Worm (Caenorhabditis elegans): ENCODE measurements around the gene mdh-1.

The mdh-1 gene

ce11 chrV:6496611-6497158 lies 19.6 kb downstream of the mdh-1 start, which contains the start of gene dgtr-1:
dgtr-1 (plus strand) TSS chrV:6497108.
- no peak for TF ChIP-seq sox-4 (tag; optimal IDR thresholded peaks at IDR 0.05)
- TF ChIP-seq odd-2 (tag; optimal IDR thresholded peaks at IDR 0.05), result no peak
- no peak for TF ChIP-seq hlh-8 (tag; optimal IDR thresholded peaks at IDR 0.05)
- TF ChIP-seq rnt-1 (tag; optimal IDR thresholded peaks at IDR 0.05), result no peak
- TF ChIP-seq unc-55 (GFP tag; optimal IDR thresholded peaks at IDR 0.05), result no peak
- no peak for TF ChIP-seq pha-2 (tag; optimal IDR thresholded peaks at IDR 0.05)
- no peak for TF ChIP-seq nhr-11 (tag; optimal IDR thresholded peaks at IDR 0.05)
- TF ChIP-seq Y22D7AL.16 (tag; optimal IDR thresholded peaks at IDR 0.05), result no peak

- TF ChIP-seq elt-2 (tag; optimal IDR thresholded peaks at IDR 0.05) (no peak), rnt-1 (tag; optimal IDR thresholded peaks at IDR 0.05) (no peak), pax-1 (tag; optimal IDR thresholded peaks at IDR 0.05) (no peak), tbx-7 (tag; optimal IDR thresholded peaks at IDR 0.05) (no peak), fax-1 (tag; optimal IDR thresholded peaks at IDR 0.05) (no peak), tbx-2 (tag; optimal IDR thresholded peaks at IDR 0.05) (no peak), K09A11.1 (tag; optimal IDR thresholded peaks at IDR 0.05; ENCODE audit: insufficient read depth) (no peak), ceh-24 (tag; optimal IDR thresholded peaks at IDR 0.05) (no peak), sox-4 (tag; optimal IDR thresholded peaks at IDR 0.05) (no peak), nhr-11 (tag; optimal IDR thresholded peaks at IDR 0.05) (no peak), hlh-13 (GFP tag; optimal IDR thresholded peaks at IDR 0.05) (no peak), unc-55 (GFP tag; optimal IDR thresholded peaks at IDR 0.05) (no peak), ceh-30 (tag; optimal IDR thresholded peaks at IDR 0.05) (no peak), nhr-232 (tag; optimal IDR thresholded peaks at IDR 0.05) (no peak), ceh-9 (tag; optimal IDR thresholded peaks at IDR 0.05) (no peak), ama-1 (optimal IDR thresholded peaks at IDR 0.05) (no peak)
These were observed 21.0 kb downstream of the mdh-1 start for ce11 chrV:6495353-6495752.

DNA sequence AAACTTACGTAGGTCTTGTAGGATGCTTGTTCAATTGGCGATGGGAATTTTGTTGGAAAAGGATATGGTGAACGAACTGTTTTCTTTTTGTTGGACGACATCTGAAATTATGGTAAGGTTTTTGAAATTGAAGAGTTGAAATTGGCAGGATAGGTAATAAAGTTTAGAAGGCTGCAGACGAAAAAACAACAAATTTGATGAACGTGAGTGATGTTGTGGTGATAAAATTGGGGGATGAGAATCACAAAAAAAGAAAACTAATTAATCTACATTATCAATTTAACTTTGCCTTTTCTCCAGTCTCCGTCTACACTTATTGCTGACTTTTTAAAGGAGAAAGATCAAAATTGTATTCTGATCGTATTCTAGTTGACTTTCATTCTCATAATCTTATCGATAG lies 22.5 kb downstream of the mdh-1 start, which contains the start of gene cpt-6:
Gene cpt-6, minus strand, starts transcription at position 101 of the 400 bp plus-strand sequence.
- no peak for TF ChIP-seq C08G9.2 (tag; optimal IDR thresholded peaks at IDR 0.05)
- no peak for TF ChIP-seq fkh-10 (GFP tag; optimal IDR thresholded peaks at IDR 0.05)
- TF ChIP-seq nhr-11 (tag; optimal IDR thresholded peaks at IDR 0.05), result peak; percentile 42

- TF ChIP-seq sox-2 (GFP tag; IDR thresholded peaks at IDR 0.05) (no peak), elt-2 (tag; optimal IDR thresholded peaks at IDR 0.05) (peak; percentile 95)
These were observed 23.8 kb downstream of the mdh-1 start for ce11 chrV:6492497-6492896.

ce11 chrV:6488849-6489248 lies 27.5 kb downstream of the mdh-1 start, which contains the start of gene lec-10:
lec-10 (minus strand) TSS chrV:6489120.
- TF ChIP-seq dve-1 (tag; optimal IDR thresholded peaks at IDR 0.05), result no peak
- TF ChIP-seq hlh-13 (GFP tag; optimal IDR thresholded peaks at IDR 0.05), result no peak
- TF ChIP-seq unc-55 (GFP tag; optimal IDR thresholded peaks at IDR 0.05), result no peak
- TF ChIP-seq elt-2 (tag; optimal IDR thresholded peaks at IDR 0.05), result peak; percentile 61
- no peak for TF ChIP-seq ceh-18 (tag; optimal IDR thresholded peaks at IDR 0.05)
- TF ChIP-seq ttx-3 (tag; optimal IDR thresholded peaks at IDR 0.05), result no peak

ce11 chrV:6487878-6488277 lies 28.4 kb downstream of the mdh-1 start:
- no peak for TF ChIP-seq hlh-6 (tag; optimal IDR thresholded peaks at IDR 0.05)
- no peak for TF ChIP-seq madf-2 (tag; optimal IDR thresholded peaks at IDR 0.05)
- TF ChIP-seq ref-2 (tag; optimal IDR thresholded peaks at IDR 0.05), result no peak
- TF ChIP-seq ceh-31 (tag; optimal IDR thresholded peaks at IDR 0.05), result no peak
- TF ChIP-seq npax-4 (tag; optimal IDR thresholded peaks at IDR 0.05), result no peak
- no peak for TF ChIP-seq ceh-2 (tag; optimal IDR thresholded peaks at IDR 0.05)
- TF ChIP-seq nfya-1 (tag; optimal IDR thresholded peaks at IDR 0.05), result no peak
- no peak for TF ChIP-seq ceh-18 (tag; optimal IDR thresholded peaks at IDR 0.05)
- no peak for TF ChIP-seq ceh-48 (tag; optimal IDR thresholded peaks at IDR 0.05)
- TF ChIP-seq unc-42 (tag; optimal IDR thresholded peaks at IDR 0.05), result no peak
- no peak for TF ChIP-seq dmd-4 (tag; optimal IDR thresholded peaks at IDR 0.05; ENCODE audit: borderline replicate concordance)
- TF ChIP-seq K02D7.2 (tag; optimal IDR thresholded peaks at IDR 0.05), result no peak
- no peak for TF ChIP-seq syd-9 (tag; optimal IDR thresholded peaks at IDR 0.05)
- TF ChIP-seq sox-4 (tag; optimal IDR thresholded peaks at IDR 0.05), result no peak
